Worm (Caenorhabditis elegans) whole organism, late embryonic: ENCODE results near the gene C28D4.10.

ENCODE experiments used
- C08G9.2 ChIP-seq: sonication (generic microtip); optimal IDR thresholded peaks from 2 replicates; lab custom pipeline; 2016; ENCODE audit warnings: mild to moderate bottlenecking, missing genetic modification characterization, moderate library complexity, missing compliant biosample characterization
- T23F11.4 ChIP-seq: fragments of 200-800 bp; sonication (Bioruptor generic); optimal IDR thresholded peaks from 2 replicates; lab custom pipeline; 2018; ENCODE audit warnings: mild to moderate bottlenecking, missing genetic modification characterization, missing compliant biosample characterization
- ceh-14 ChIP-seq: sonication (generic microtip); optimal IDR thresholded peaks from 2 replicates; lab custom pipeline; 2016; ENCODE audit warnings: missing genotype, missing genetic modification characterization, missing compliant biosample characterization
- ceh-18 ChIP-seq: sonication (generic microtip); optimal IDR thresholded peaks from 2 replicates; lab custom pipeline; 2016; ENCODE audit warnings: missing genetic modification characterization, missing compliant biosample characterization
- ceh-19 ChIP-seq: fragments of 200-800 bp; sonication (Bioruptor generic); optimal IDR thresholded peaks from 2 replicates; lab custom pipeline; 2018; ENCODE audit warnings: mild to moderate bottlenecking, missing genetic modification characterization, missing compliant biosample characterization
- ceh-2 ChIP-seq: sonication (generic microtip); optimal IDR thresholded peaks from 2 replicates; lab custom pipeline; 2016; ENCODE audit warnings: missing genotype, missing genetic modification characterization, missing compliant biosample characterization
- ceh-31 ChIP-seq: sonication (generic microtip); optimal IDR thresholded peaks from 2 replicates; lab custom pipeline; 2016; ENCODE audit warnings: missing genetic modification characterization, missing compliant biosample characterization
- ceh-45 ChIP-seq: fragments of 200-800 bp; sonication (Bioruptor generic); IDR thresholded peaks from 2 replicates; pipeline ENCODE4 v1.3.6; 2022; ENCODE audit warnings: missing genetic modification reagents, missing genetic modification characterization, missing compliant biosample characterization
- ceh-6 ChIP-seq: fragments of 200-800 bp; sonication (Bioruptor generic); optimal IDR thresholded peaks from 2 replicates; lab custom pipeline; 2018; ENCODE audit warnings: mild to moderate bottlenecking, missing genetic modification characterization, missing compliant biosample characterization
- elt-2 ChIP-seq: sonication (generic microtip); optimal IDR thresholded peaks from 2 replicates; lab custom pipeline; 2016; ENCODE audit warnings: missing genetic modification reagents, missing genetic modification characterization, missing compliant biosample characterization
- elt-4 ChIP-seq: sonication (generic microtip); optimal IDR thresholded peaks from 2 replicates; lab custom pipeline; 2016; ENCODE audit warnings: missing genetic modification characterization, missing compliant biosample characterization
- ets-4 ChIP-seq: sonication (generic microtip); optimal IDR thresholded peaks from 2 replicates; lab custom pipeline; 2016; ENCODE audit warnings: missing genetic modification characterization, missing compliant biosample characterization
- fax-1 ChIP-seq: sonication (generic microtip); optimal IDR thresholded peaks from 2 replicates; lab custom pipeline; 2016; ENCODE audit warnings: missing genotype, missing genetic modification characterization, missing compliant biosample characterization
- fkh-6 ChIP-seq: sonication (generic microtip); optimal IDR thresholded peaks from 2 replicates; lab custom pipeline; 2016; ENCODE audit warnings: missing genetic modification characterization, missing compliant biosample characterization
- hlh-13 ChIP-seq: fragments of 200-800 bp; sonication (Bioruptor generic); optimal IDR thresholded peaks from 2 replicates; lab custom pipeline; 2018; ENCODE audit warnings: mild to moderate bottlenecking, missing genetic modification characterization, missing compliant biosample characterization
- nfya-1 ChIP-seq: sonication (generic microtip); optimal IDR thresholded peaks from 2 replicates; lab custom pipeline; 2017; ENCODE audit warnings: missing genetic modification characterization, mild to moderate bottlenecking, missing compliant biosample characterization, antibody characterized with exemption, moderate library complexity
- nhr-11 ChIP-seq: fragments of 150-350 bp; optimal IDR thresholded peaks from 2 replicates; lab custom pipeline; 2014; ENCODE audit warnings: missing biosample characterization, missing genetic modification characterization
- nhr-232 ChIP-seq: sonication (generic microtip); optimal IDR thresholded peaks from 2 replicates; lab custom pipeline; 2016; ENCODE audit warnings: missing genetic modification characterization, missing compliant biosample characterization
- npax-4 ChIP-seq: sonication (generic microtip); optimal IDR thresholded peaks from 2 replicates; lab custom pipeline; 2016; ENCODE audit warnings: missing genetic modification characterization, missing compliant biosample characterization
- pat-9 ChIP-seq: fragments of 200-800 bp; sonication (Bioruptor generic); optimal IDR thresholded peaks from 2 replicates; lab custom pipeline; 2018; ENCODE audit warnings: mild to moderate bottlenecking, missing genetic modification characterization, moderate library complexity, missing compliant biosample characterization
- pax-1 ChIP-seq: fragments of 150-350 bp; optimal IDR thresholded peaks from 2 replicates; lab custom pipeline; 2014; ENCODE audit warnings: missing biosample characterization, missing genetic modification characterization
- pha-2 ChIP-seq: sonication (generic microtip); optimal IDR thresholded peaks from 2 replicates; lab custom pipeline; 2017; ENCODE audit warnings: mild to moderate bottlenecking, missing genetic modification characterization, missing compliant biosample characterization
- rnt-1 ChIP-seq: sonication (generic microtip); optimal IDR thresholded peaks from 2 replicates; lab custom pipeline; 2016; ENCODE audit warnings: missing genetic modification characterization, missing compliant biosample characterization
- sdc-2 ChIP-seq: sonication (generic microtip); optimal IDR thresholded peaks from 2 replicates; lab custom pipeline; 2016; ENCODE audit warnings: missing genotype, missing genetic modification characterization, missing compliant biosample characterization
- sox-4 ChIP-seq: sonication (generic microtip); optimal IDR thresholded peaks from 2 replicates; lab custom pipeline; 2017; ENCODE audit warnings: mild to moderate bottlenecking, missing genetic modification characterization, inconsistent platforms, missing compliant biosample characterization
- syd-9 ChIP-seq: sonication (generic microtip); optimal IDR thresholded peaks from 2 replicates; lab custom pipeline; 2016; ENCODE audit warnings: mild to moderate bottlenecking, missing genetic modification characterization, moderate library complexity, missing compliant biosample characterization
- tbx-2 ChIP-seq: sonication (generic microtip); optimal IDR thresholded peaks from 2 replicates; lab custom pipeline; 2016; ENCODE audit warnings: missing genetic modification characterization, missing compliant biosample characterization
- tbx-7 ChIP-seq: sonication (generic microtip); optimal IDR thresholded peaks from 2 replicates; lab custom pipeline; 2016; ENCODE audit warnings: missing genotype, missing genetic modification characterization, missing compliant biosample characterization
- ttx-3 ChIP-seq: sonication (generic microtip); optimal IDR thresholded peaks from 2 replicates; lab custom pipeline; 2016; ENCODE audit warnings: missing genetic modification reagents, missing genetic modification characterization, missing compliant biosample characterization
- unc-42 ChIP-seq: sonication (generic microtip); optimal IDR thresholded peaks from 2 replicates; lab custom pipeline; 2016; ENCODE audit warnings: missing genotype, missing genetic modification characterization, missing compliant biosample characterization
- unc-55 ChIP-seq: sonication (generic microtip); optimal IDR thresholded peaks from 2 replicates; lab custom pipeline; 2017; ENCODE audit warnings: missing biosample characterization, missing genetic modification reagents, missing genetic modification characterization

C28D4.10 gene

DNA sequence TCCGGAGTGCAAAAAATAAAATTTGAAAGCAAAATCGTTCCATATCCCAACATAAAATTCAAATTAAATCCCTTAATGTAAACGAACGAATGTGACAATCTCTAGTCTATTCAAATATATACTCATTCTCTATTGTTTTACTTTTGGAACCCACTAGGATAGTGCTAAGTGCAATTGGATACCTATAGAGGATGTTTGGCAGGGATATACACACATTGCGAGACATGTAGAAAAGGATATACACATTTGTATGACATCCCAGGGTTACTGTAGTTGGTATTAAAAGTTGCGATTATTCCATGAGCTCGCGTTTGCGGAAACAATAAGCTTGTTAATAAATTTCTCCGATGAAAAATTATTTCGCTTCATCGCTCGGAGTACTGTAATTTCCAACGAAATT lies 35.1 kb downstream of the C28D4.10 start (continued):
- TF ChIP-seq pat-9 (tag; lab: Kevin White, UChicago): no peak
- no peak for TF ChIP-seq ceh-2

DNA sequence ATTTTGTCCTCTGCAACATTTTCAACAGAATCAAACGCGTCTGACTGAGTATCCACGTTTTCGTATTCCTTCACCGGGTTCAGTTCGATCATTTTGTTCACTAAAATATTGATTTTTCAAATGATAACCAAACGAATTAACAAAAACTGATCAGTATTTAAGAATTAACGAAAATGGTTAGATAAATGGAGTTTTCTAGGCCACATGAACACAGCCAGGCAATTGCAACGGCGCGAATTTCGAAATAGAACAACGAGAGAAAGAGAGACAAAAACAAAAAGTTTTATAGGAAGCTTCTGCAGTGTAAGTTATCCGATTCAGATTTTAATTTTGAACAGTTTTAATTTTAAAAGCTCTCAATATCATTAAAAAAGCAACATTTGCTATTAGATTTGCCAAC lies 39.2 kb downstream of the C28D4.10 start, which contains the start of gene sna-2:
Gene sna-2 (minus strand): TSS at position 100 of the 400 bp plus-strand sequence.
- TF ChIP-seq tbx-7 (tag; lab: Kevin White, UChicago) (peak; percentile 37), ceh-31 (tag; lab: Kevin White, UChicago) (peak; percentile 92), elt-4 (tag; lab: Kevin White, UChicago) (no peak), tbx-2 (tag; lab: Kevin White, UChicago) (peak; percentile 45), unc-42 (tag; lab: Kevin White, UChicago) (peak; percentile 54), nfya-1 (tag; lab: Kevin White, UChicago) (peak; percentile 20), ttx-3 (tag; lab: Kevin White, UChicago) (no peak), ceh-2 (peak; percentile 69), rnt-1 (peak; percentile 50), pha-2 (tag; lab: Kevin White, UChicago) (no peak), ets-4 (tag; lab: Kevin White, UChicago) (peak; percentile 66), C08G9.2 (peak; percentile 83), fkh-6 (tag; lab: Kevin White, UChicago) (no peak), elt-2 (tag; lab: Kevin White, UChicago) (no peak), sdc-2 (tag; lab: Kevin White, UChicago) (no peak)
- TF ChIP-seq, all 69 proteins: peak for 9

DNA sequence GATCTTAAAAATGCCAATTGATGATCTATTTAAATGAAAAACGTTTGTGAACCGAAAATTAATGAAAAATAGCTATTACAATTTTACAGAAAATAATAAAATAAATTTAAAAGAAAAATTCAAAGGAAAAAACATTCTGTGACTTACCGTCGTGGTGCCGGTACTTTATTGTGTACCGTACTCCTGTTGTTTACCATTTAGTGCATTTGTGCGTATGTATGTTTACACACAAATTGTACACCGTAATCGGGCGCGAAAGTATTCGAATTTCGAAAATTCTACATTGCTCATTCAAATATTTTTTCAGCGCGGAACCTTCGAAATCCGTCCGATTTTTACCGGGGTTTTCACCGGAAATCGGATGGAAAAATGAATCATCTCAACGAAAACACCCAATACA lies 39.7 kb downstream of the C28D4.10 start, which contains the start of gene T13F2.6:
Gene T13F2.6 (plus strand): TSS at position 306 of the 400 bp plus-strand sequence.
- no peak for TF ChIP-seq fax-1 (tag; lab: Kevin White, UChicago)

DNA sequence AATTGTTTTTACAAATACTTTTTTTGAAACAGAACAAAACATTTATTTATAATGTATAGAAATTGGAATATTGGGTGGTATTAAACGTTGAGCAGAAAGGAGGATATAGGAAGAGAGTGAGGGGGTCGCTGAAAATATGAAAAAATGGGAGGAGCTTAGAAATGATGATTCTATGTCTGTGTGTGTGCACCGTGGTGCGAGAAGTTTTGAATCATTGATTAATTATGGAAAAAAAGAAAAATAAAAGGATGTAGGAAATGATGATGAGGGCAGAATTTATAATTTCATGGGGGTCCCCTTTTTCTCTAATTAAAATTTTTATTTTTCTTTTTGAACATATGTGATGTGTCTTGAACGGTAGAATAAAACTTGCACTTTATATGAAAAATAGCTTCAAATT lies 46.4 kb downstream of the C28D4.10 start, which contains the start of gene sre-4:
Gene sre-4 (minus strand): TSS at position 101 of the 400 bp plus-strand sequence.
- no peak for TF ChIP-seq nhr-11 (tag; lab: Kevin White, UChicago)
- no peak for TF ChIP-seq ceh-2
- no peak for TF ChIP-seq syd-9 (tag; lab: Kevin White, UChicago)
- TF ChIP-seq unc-55 (GFP tag; lab: Kevin White, UChicago): no peak
- no peak for TF ChIP-seq elt-2 (tag; lab: Kevin White, UChicago)
- TF ChIP-seq npax-4: no peak
- TF ChIP-seq pat-9 (tag; lab: Kevin White, UChicago): no peak
- no peak for TF ChIP-seq ceh-18 (tag; lab: Kevin White, UChicago)
- TF ChIP-seq rnt-1: no peak
- no peak for TF ChIP-seq hlh-13 (GFP tag; lab: Kevin White, UChicago)
- TF ChIP-seq pax-1 (tag; lab: Kevin White, UChicago): no peak
- no peak for TF ChIP-seq fkh-6 (tag; lab: Kevin White, UChicago)
- no peak for TF ChIP-seq sox-4 (tag; lab: Kevin White, UChicago)
- no peak for TF ChIP-seq nhr-232 (tag; lab: Kevin White, UChicago)
- TF ChIP-seq ceh-6 (GFP tag; lab: Kevin White, UChicago): no peak
- TF ChIP-seq ceh-14 (tag; lab: Kevin White, UChicago): no peak
- no peak for TF ChIP-seq ceh-19 (GFP tag; lab: Kevin White, UChicago)
- TF ChIP-seq ceh-45 (GFP tag; lab: Robert Waterston, UW): no peak
- TF ChIP-seq T23F11.4 (GFP tag; lab: Kevin White, UChicago): no peak
- TF ChIP-seq, all 69 proteins: peak for 0
